Worm (Caenorhabditis elegans) whole organism, mixed stage, embryonic: ENCODE measurements around the gene ftr-1.

Experiments
- M03D4.4 ChIP-seq: sonication (generic microtip); optimal IDR thresholded peaks from 2 replicates; lab custom pipeline; 2017; ENCODE audit warnings: mild to moderate bottlenecking, missing genetic modification characterization, missing compliant biosample characterization
- bed-3 ChIP-seq: fragments of 200-800 bp; sonication (Bioruptor generic); optimal IDR thresholded peaks from 3 replicates; lab custom pipeline; 2018; ENCODE audit warnings: mild to moderate bottlenecking, missing genetic modification characterization, moderate library complexity, missing compliant biosample characterization
- blmp-1 ChIP-seq: fragments of 150-350 bp; optimal IDR thresholded peaks from 2 replicates; lab custom pipeline; 2014; ENCODE audit warnings: missing biosample characterization, missing genetic modification characterization
- ceh-39 ChIP-seq: fragments of 150-350 bp; optimal IDR thresholded peaks from 2 replicates; lab custom pipeline; 2014; ENCODE audit warnings: missing biosample characterization, missing genetic modification characterization
- ceh-43 ChIP-seq: fragments of 200-800 bp; sonication (Bioruptor generic); optimal IDR thresholded peaks from 2 replicates; lab custom pipeline; 2018; ENCODE audit warnings: mild to moderate bottlenecking, missing genetic modification characterization, moderate library complexity, missing compliant biosample characterization
- ceh-83 ChIP-seq: fragments of 200-800 bp; sonication (Bioruptor generic); optimal IDR thresholded peaks from 2 replicates; lab custom pipeline; 2018; ENCODE audit warnings: mild to moderate bottlenecking, missing genetic modification characterization, missing compliant biosample characterization
- ces-1 ChIP-seq: fragments of 150-350 bp; optimal IDR thresholded peaks from 2 replicates; lab custom pipeline; 2014; ENCODE audit warnings: missing biosample characterization, missing genetic modification reagents, missing genetic modification characterization
- cnd-1 ChIP-seq: fragments of 200-800 bp; sonication (Bioruptor generic); optimal IDR thresholded peaks from 2 replicates; lab custom pipeline; 2018; ENCODE audit warnings: mild to moderate bottlenecking, missing genetic modification characterization, missing compliant biosample characterization
- drap-1 ChIP-seq: fragments of 200-800 bp; sonication (Bioruptor generic); optimal IDR thresholded peaks from 3 replicates; lab custom pipeline; 2018; ENCODE audit warnings: mild to moderate bottlenecking, missing genetic modification characterization, missing compliant biosample characterization
- elt-1 ChIP-seq: sonication (generic microtip); optimal IDR thresholded peaks from 2 replicates; lab custom pipeline; 2017; ENCODE audit warnings: missing genetic modification characterization, mild to moderate bottlenecking, missing compliant biosample characterization, antibody characterized with exemption, moderate library complexity, borderline replicate concordance; ENCODE audit not compliant: insufficient read depth
- elt-3 ChIP-seq: fragments of 150-350 bp; optimal IDR thresholded peaks from 2 replicates; lab custom pipeline; 2014; ENCODE audit warnings: missing biosample characterization, missing genetic modification characterization
- flh-1 ChIP-seq: fragments of 200-800 bp; sonication (Bioruptor generic); optimal IDR thresholded peaks from 2 replicates; lab custom pipeline; 2018; ENCODE audit warnings: mild to moderate bottlenecking, missing genetic modification characterization, moderate library complexity, missing compliant biosample characterization
- hlh-1 ChIP-seq: fragments of 150-350 bp; optimal IDR thresholded peaks from 2 replicates; lab custom pipeline; 2014; ENCODE audit warnings: missing biosample characterization, missing genetic modification reagents, missing genetic modification characterization
- lin-13 ChIP-seq: fragments of 150-350 bp; optimal IDR thresholded peaks from 2 replicates; lab custom pipeline; 2014; ENCODE audit warnings: missing biosample characterization, missing genetic modification characterization
- lin-32 ChIP-seq: fragments of 200-800 bp; sonication (Bioruptor generic); optimal IDR thresholded peaks from 2 replicates; lab custom pipeline; 2018; ENCODE audit warnings: mild to moderate bottlenecking, missing genetic modification characterization, missing compliant biosample characterization
- lsy-2 ChIP-seq: fragments of 150-350 bp; optimal IDR thresholded peaks from 2 replicates; lab custom pipeline; 2014; ENCODE audit warnings: missing biosample characterization, missing genetic modification characterization
- mls-2 ChIP-seq: sonication (generic microtip); optimal IDR thresholded peaks from 2 replicates; lab custom pipeline; 2016; ENCODE audit warnings: mild to moderate bottlenecking, missing genetic modification characterization, moderate library complexity, missing compliant biosample characterization
- nhr-12 ChIP-seq: fragments of 150-350 bp; optimal IDR thresholded peaks from 2 replicates; lab custom pipeline; 2014; ENCODE audit warnings: missing biosample characterization, missing genetic modification characterization
- nhr-2 ChIP-seq: fragments of 150-350 bp; optimal IDR thresholded peaks from 2 replicates; lab custom pipeline; 2014; ENCODE audit warnings: missing biosample characterization, missing genetic modification characterization
- nhr-237 ChIP-seq: fragments of 150-350 bp; optimal IDR thresholded peaks from 2 replicates; lab custom pipeline; 2014; ENCODE audit warnings: missing biosample characterization, missing genetic modification characterization
- nhr-28 ChIP-seq: fragments of 150-350 bp; optimal IDR thresholded peaks from 2 replicates; lab custom pipeline; 2014; ENCODE audit warnings: missing biosample characterization, missing genetic modification characterization
- nhr-76 ChIP-seq: sonication (generic microtip); optimal IDR thresholded peaks from 2 replicates; lab custom pipeline; 2017; ENCODE audit warnings: missing biosample characterization, missing genetic modification characterization
- pha-4 ChIP-seq: fragments of 150-350 bp; optimal IDR thresholded peaks from 2 replicates; lab custom pipeline; 2018; ENCODE audit warnings: missing biosample characterization, missing genetic modification reagents, missing genetic modification characterization
- snpc-4 ChIP-seq: fragments of 150-350 bp; optimal IDR thresholded peaks from 2 replicates; lab custom pipeline; 2014; ENCODE audit warnings: missing biosample characterization, missing genetic modification characterization
- sptf-1 ChIP-seq: sonication (generic microtip); optimal IDR thresholded peaks from 2 replicates; lab custom pipeline; 2017; ENCODE audit warnings: mild to moderate bottlenecking, missing genetic modification characterization, moderate library complexity, missing compliant biosample characterization
- tbx-8 ChIP-seq: fragments of 200-800 bp; sonication (Bioruptor generic); optimal IDR thresholded peaks from 2 replicates; lab custom pipeline; 2018; ENCODE audit warnings: mild to moderate bottlenecking, missing genetic modification characterization, moderate library complexity, missing compliant biosample characterization
- unc-120 ChIP-seq: sonication (generic microtip); optimal IDR thresholded peaks from 2 replicates; lab custom pipeline; 2017; ENCODE audit warnings: missing genetic modification characterization, missing compliant biosample characterization; ENCODE audit not compliant: poor library complexity, severe bottlenecking
- unc-39 ChIP-seq: fragments of 150-350 bp; optimal IDR thresholded peaks from 2 replicates; lab custom pipeline; 2014; ENCODE audit warnings: missing biosample characterization, missing genetic modification characterization
- ztf-11 ChIP-seq: fragments of 150-350 bp; optimal IDR thresholded peaks from 2 replicates; lab custom pipeline; 2014; ENCODE audit warnings: missing biosample characterization, missing genetic modification characterization

Gene ftr-1

ce11 chrV:20213097-20213496, 16.3 kb downstream of the ftr-1 start:
- TF ChIP-seq ceh-39 (no peak), M03D4.4 (tag; lab: Kevin White, UChicago) (no peak), mls-2 (tag; lab: Kevin White, UChicago) (no peak), bed-3 (GFP tag; lab: Kevin White, UChicago) (no peak), lin-32 (GFP tag; lab: Kevin White, UChicago) (no peak), ztf-11 (tag; lab: Kevin White, UChicago) (no peak), ceh-83 (GFP tag; lab: Kevin White, UChicago) (no peak), nhr-28 (no peak), lsy-2 (no peak), elt-3 (tag; lab: Kevin White, UChicago) (no peak)

ce11 chrV:20215197-20215596, 18.4 kb downstream of the ftr-1 start, which contains the start of gene Y113G7B.11:
Gene Y113G7B.11 (minus strand): TSS chrV:20215297.
- TF ChIP-seq unc-120, result no peak
- no peak for TF ChIP-seq M03D4.4 (tag; lab: Kevin White, UChicago)

ce11 chrV:20220604-20221003, 23.8 kb downstream of the ftr-1 start:
- TF ChIP-seq hlh-1 (tag; lab: Kevin White, UChicago) (no peak), nhr-237 (tag; lab: Kevin White, UChicago) (no peak), ces-1 (GFP tag; lab: Kevin White, UChicago) (peak; percentile 98), nhr-76 (tag; lab: Kevin White, UChicago) (no peak), ceh-43 (peak; percentile 33), cnd-1 (tag; lab: Kevin White, UChicago) (no peak), lin-13 (tag; lab: Kevin White, UChicago) (no peak)

DNA sequence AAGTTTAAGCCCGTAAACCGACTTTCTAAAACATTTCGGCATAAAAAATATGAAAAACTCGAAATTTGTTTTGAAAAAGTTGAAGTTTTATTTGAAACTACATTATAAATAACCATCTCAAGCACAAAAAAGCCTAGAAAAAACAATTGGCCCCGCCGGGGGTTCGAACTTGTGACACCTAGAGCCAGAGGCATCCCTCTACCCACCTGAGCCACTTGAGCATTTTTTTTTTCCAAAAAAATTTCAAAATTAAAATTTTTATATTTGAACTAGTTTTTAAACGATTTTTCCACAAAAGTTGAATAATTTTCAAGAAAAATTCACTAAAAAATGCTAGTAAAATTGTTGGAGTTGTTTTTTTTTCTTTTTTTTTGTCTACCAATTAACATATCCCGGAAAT, 27.0 kb downstream of the ftr-1 start:
- no peak for TF ChIP-seq drap-1 (GFP tag; lab: Kevin White, UChicago)
- TF ChIP-seq elt-1 (tag; lab: Kevin White, UChicago), result no peak
- TF ChIP-seq ztf-11 (tag; lab: Kevin White, UChicago), result no peak
- no peak for TF ChIP-seq pha-4 (tag; lab: Kevin White, UChicago)
- TF ChIP-seq lin-32 (GFP tag; lab: Kevin White, UChicago), result no peak
- TF ChIP-seq M03D4.4 (tag; lab: Kevin White, UChicago), result no peak
- TF ChIP-seq hlh-1 (tag; lab: Kevin White, UChicago), result no peak
- TF ChIP-seq lsy-2, result no peak
- TF ChIP-seq tbx-8 (GFP tag; lab: Kevin White, UChicago), result no peak
- no peak for TF ChIP-seq ceh-83 (GFP tag; lab: Kevin White, UChicago)
- no peak for TF ChIP-seq cnd-1 (tag; lab: Kevin White, UChicago)
- no peak for TF ChIP-seq snpc-4
- no peak for TF ChIP-seq nhr-28
- no peak for TF ChIP-seq nhr-12 (tag; lab: Kevin White, UChicago)
- no peak for TF ChIP-seq sptf-1 (tag; lab: Kevin White, UChicago)
- TF ChIP-seq lin-13 (tag; lab: Kevin White, UChicago), result no peak
- TF ChIP-seq nhr-76 (tag; lab: Kevin White, UChicago), result no peak
- TF ChIP-seq nhr-2 (tag; lab: Kevin White, UChicago), result no peak

DNA sequence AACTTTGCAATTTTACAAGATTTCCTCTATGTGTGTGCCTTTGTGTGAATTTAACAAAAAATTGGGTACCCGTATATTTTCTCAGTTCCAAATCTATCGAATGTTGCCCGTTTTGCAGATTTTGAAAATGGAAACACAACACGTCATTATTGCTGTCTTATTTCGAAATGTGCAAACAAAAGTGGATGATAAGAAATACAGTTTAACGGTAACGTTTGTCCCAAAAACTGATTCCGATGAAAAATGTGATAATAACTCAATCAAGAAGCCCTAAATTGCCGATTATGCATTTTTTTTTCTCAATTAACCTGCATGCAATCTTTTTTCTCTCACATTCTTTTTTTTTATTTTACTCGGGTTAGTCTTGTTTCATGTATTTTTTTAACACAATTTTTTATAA, 28.5 kb downstream of the ftr-1 start:
- TF ChIP-seq flh-1 (GFP tag; lab: Kevin White, UChicago) (no peak), unc-39 (tag; lab: Kevin White, UChicago) (no peak), pha-4 (tag; lab: Kevin White, UChicago) (no peak), ces-1 (GFP tag; lab: Kevin White, UChicago) (no peak), nhr-2 (tag; lab: Kevin White, UChicago) (no peak), lin-32 (GFP tag; lab: Kevin White, UChicago) (no peak), elt-1 (tag; lab: Kevin White, UChicago) (no peak), nhr-28 (no peak), lin-13 (tag; lab: Kevin White, UChicago) (no peak), cnd-1 (tag; lab: Kevin White, UChicago) (no peak), blmp-1 (tag; lab: Kevin White, UChicago) (no peak)
- TF ChIP-seq, all 35 proteins: peak for 0

DNA sequence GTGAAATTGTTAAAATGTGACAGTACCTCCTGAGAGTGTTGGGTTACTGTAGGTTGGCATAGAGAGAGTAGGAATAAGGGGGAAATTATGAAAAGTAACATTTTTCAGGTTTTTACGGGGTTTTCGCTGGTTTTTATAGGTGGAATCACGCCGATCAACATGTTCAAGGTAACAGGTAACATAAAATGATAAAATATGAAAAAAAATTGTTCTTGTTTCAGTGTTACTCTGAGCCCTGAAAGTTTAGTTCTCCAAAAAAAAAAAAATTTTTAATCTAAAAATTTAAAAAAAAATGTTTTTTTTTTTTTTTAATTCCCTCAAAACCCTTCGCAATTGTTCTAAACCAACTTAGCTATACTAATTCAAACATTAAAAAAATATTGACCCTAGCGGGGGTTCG, 37.0 kb downstream of the ftr-1 start, which contains the start of gene Y113G7B.15:
Y113G7B.15 (minus strand) TSS at position 101 of the 400 bp plus-strand sequence.
- TF ChIP-seq ztf-11 (tag; lab: Kevin White, UChicago) (no peak), snpc-4 (no peak)
